Fruit fly (Drosophila melanogaster) whole organism, embryonic: ENCODE measurements around the gene NimC1.

ENCODE experiments used
- Adf1 ChIP-seq: fragments of 200-800 bp; sonication (Bioruptor generic); IDR thresholded peaks from 2 replicates; pipeline ENCODE4 v1.3.6; 2022; ENCODE audit warnings: missing biosample characterization, missing genetic modification characterization
- Asciz ChIP-seq: fragments of 200-800 bp; sonication (Bioruptor generic); optimal IDR thresholded peaks from 2 replicates; lab custom pipeline; 2017; ENCODE audit warnings: missing biosample characterization, mild to moderate bottlenecking, missing genetic modification characterization, missing genetic modification reagents
- CG10543 ChIP-seq: fragments of 200-800 bp; sonication (Bioruptor generic); optimal IDR thresholded peaks from 3 replicates; lab custom pipeline; 2017; ENCODE audit warnings: missing biosample characterization, mild to moderate bottlenecking, missing genetic modification characterization, moderate library complexity
- CG13775 ChIP-seq: fragments of 200-800 bp; sonication (Bioruptor generic); optimal IDR thresholded peaks from 3 replicates; lab custom pipeline; 2017; ENCODE audit warnings: missing biosample characterization, mild to moderate bottlenecking, missing genetic modification characterization
- CG16815 ChIP-seq: fragments of 200-800 bp; sonication (Bioruptor generic); optimal IDR thresholded peaks from 3 replicates; lab custom pipeline; 2017; ENCODE audit warnings: missing biosample characterization, mild to moderate bottlenecking, missing genetic modification characterization
- CG17612 ChIP-seq: fragments of 200-800 bp; sonication (Bioruptor generic); IDR thresholded peaks from 2 replicates; pipeline ENCODE4 v1.3.6; 2022; ENCODE audit warnings: missing biosample characterization, missing genetic modification characterization
- CG18599 ChIP-seq: fragments of 200-800 bp; sonication (Bioruptor generic); optimal IDR thresholded peaks from 3 replicates; lab custom pipeline; 2017; ENCODE audit warnings: missing biosample characterization, missing genetic modification characterization, mild to moderate bottlenecking, moderate library complexity, missing genetic modification reagents
- CG30403 ChIP-seq: fragments of 200-800 bp; sonication (Bioruptor generic); optimal IDR thresholded peaks from 3 replicates; lab custom pipeline; 2016; ENCODE audit warnings: missing biosample characterization, missing genetic modification characterization
- CG30431 ChIP-seq: fragments of 200-800 bp; sonication (Bioruptor generic); optimal IDR thresholded peaks from 2 replicates; lab custom pipeline; 2017; ENCODE audit warnings: missing biosample characterization, missing genetic modification characterization
- CG3726 ChIP-seq: fragments of 200-800 bp; sonication (Bioruptor generic); IDR thresholded peaks from 3 replicates; pipeline ENCODE4, ENCODE4 v1.3.6; 2022; ENCODE audit warnings: missing biosample characterization, missing genetic modification characterization
- CG4424 ChIP-seq: fragments of 200-800 bp; sonication (Bioruptor generic); optimal IDR thresholded peaks from 3 replicates; lab custom pipeline; 2016; ENCODE audit warnings: missing biosample characterization, missing genetic modification characterization
- CG6813 ChIP-seq: fragments of 200-800 bp; sonication (Bioruptor generic); optimal IDR thresholded peaks from 2 replicates; lab custom pipeline; 2017; ENCODE audit warnings: missing biosample characterization, missing genetic modification characterization, mild to moderate bottlenecking, moderate library complexity, missing genetic modification reagents
- CG8281 ChIP-seq: fragments of 200-800 bp; sonication (Bioruptor generic); optimal IDR thresholded peaks from 2 replicates; lab custom pipeline; 2018; ENCODE audit warnings: missing biosample characterization, mild to moderate bottlenecking, missing genetic modification characterization, moderate library complexity
- CG9215 ChIP-seq: fragments of 200-800 bp; sonication (Bioruptor generic); IDR thresholded peaks from 2 replicates; pipeline ENCODE4 v1.3.6; 2022; ENCODE audit warnings: missing biosample characterization, missing genetic modification characterization
- CTCF ChIP-seq: fragments of 200-800 bp; sonication (Bioruptor generic); optimal IDR thresholded peaks from 2 replicates; lab custom pipeline; 2017; ENCODE audit warnings: missing biosample characterization, mild to moderate bottlenecking, missing genetic modification characterization, moderate library complexity
- CoRest ChIP-seq: fragments of 200-800 bp; sonication (Bioruptor generic); optimal IDR thresholded peaks from 3 replicates; lab custom pipeline; 2018; ENCODE audit warnings: missing biosample characterization, mild to moderate bottlenecking, missing genetic modification characterization, moderate library complexity
- Doc2 ChIP-seq: fragments of 200-800 bp; sonication (Bioruptor generic); IDR thresholded peaks from 2 replicates; pipeline ENCODE4 v1.3.6; 2022; ENCODE audit warnings: missing biosample characterization, missing genetic modification characterization
- Doc3 ChIP-seq: fragments of 200-800 bp; sonication (Bioruptor generic); IDR thresholded peaks from 3 replicates; pipeline ENCODE4 v1.3.6; 2022; ENCODE audit warnings: missing biosample characterization, missing genetic modification characterization; ENCODE audit not compliant: partially characterized antibody
- Mad ChIP-seq: fragments of 200-800 bp; sonication (Bioruptor generic); optimal IDR thresholded peaks from 2 replicates; lab custom pipeline; 2016; ENCODE audit warnings: missing biosample characterization, missing genetic modification characterization
- NC2β ChIP-seq: fragments of 200-800 bp; sonication (Bioruptor generic); optimal IDR thresholded peaks from 2 replicates; lab custom pipeline; 2016; ENCODE audit warnings: missing biosample characterization, missing genetic modification characterization
- Neu2 ChIP-seq: fragments of 200-800 bp; sonication (Bioruptor generic); optimal IDR thresholded peaks from 3 replicates; lab custom pipeline; 2016; ENCODE audit warnings: missing biosample characterization, missing genetic modification characterization, borderline replicate concordance
- Nf-YB ChIP-seq: fragments of 200-800 bp; sonication (Bioruptor generic); optimal IDR thresholded peaks from 3 replicates; lab custom pipeline; 2019; ENCODE audit warnings: missing biosample characterization, mild to moderate bottlenecking, missing genetic modification characterization, moderate library complexity
- Opbp ChIP-seq: fragments of 200-800 bp; sonication (Bioruptor generic); IDR thresholded peaks from 3 replicates; pipeline ENCODE4 v1.3.6; 2022; ENCODE audit warnings: missing biosample characterization, missing genetic modification characterization; ENCODE audit not compliant: partially characterized antibody
- Ravus ChIP-seq: fragments of 200-800 bp; sonication (Bioruptor generic); IDR thresholded peaks from 2 replicates; pipeline ENCODE4 v1.3.6; 2022; ENCODE audit warnings: missing biosample characterization, missing genetic modification characterization
- Rx ChIP-seq: fragments of 200-800 bp; sonication (Bioruptor generic); IDR thresholded peaks from 2 replicates; pipeline ENCODE4 v1.3.6; 2022; ENCODE audit warnings: missing biosample characterization, missing genetic modification characterization
- Scr ChIP-seq: fragments of 200-800 bp; sonication (Bioruptor generic); IDR thresholded peaks from 2 replicates; pipeline ENCODE4 v1.3.6; 2022; ENCODE audit warnings: missing biosample characterization, missing genetic modification characterization; ENCODE audit not compliant: partially characterized antibody
- Stat92E ChIP-seq, 3 experiments: fragments of >200 bp in 2 of 3; fragments of 200-800 bp in 1 of 3; sonication (Bioruptor generic) in 1 of 3; optimal IDR thresholded peaks; 2 replicates each; lab custom pipeline; 2017 to 2019; ENCODE audit warnings: missing biosample characterization in 3 of 3, missing genetic modification characterization in 3 of 3, mild to moderate bottlenecking in 1 of 3, moderate library complexity in 1 of 3
- Xrp1 ChIP-seq: fragments of 200-800 bp; sonication (Bioruptor generic); IDR thresholded peaks from 2 replicates; pipeline ENCODE4 v1.3.6; 2022; ENCODE audit warnings: missing biosample characterization, missing genetic modification characterization
- ac ChIP-seq: fragments of 200-800 bp; sonication (Bioruptor generic); optimal IDR thresholded peaks from 3 replicates; lab custom pipeline; 2017; ENCODE audit warnings: missing biosample characterization, mild to moderate bottlenecking, missing genetic modification characterization
- bab2 ChIP-seq: fragments of 200-800 bp; sonication (Bioruptor generic); optimal IDR thresholded peaks from 2 replicates; lab custom pipeline; 2016; ENCODE audit warnings: missing biosample characterization, missing genetic modification characterization
- chn ChIP-seq: fragments of 200-800 bp; sonication (Bioruptor generic); optimal IDR thresholded peaks from 2 replicates; lab custom pipeline; 2016; ENCODE audit warnings: missing biosample characterization, missing genetic modification characterization
- dan ChIP-seq: fragments of 200-800 bp; sonication (Bioruptor generic); IDR thresholded peaks from 2 replicates; pipeline ENCODE4 v1.3.6; 2022; ENCODE audit warnings: missing biosample characterization, missing genetic modification characterization
- gcm ChIP-seq: fragments of 200-800 bp; sonication (Bioruptor generic); optimal IDR thresholded peaks from 2 replicates; lab custom pipeline; 2019; ENCODE audit warnings: missing biosample characterization, mild to moderate bottlenecking, missing genetic modification characterization, moderate library complexity
- gro ChIP-seq: fragments of 200-800 bp; sonication (Bioruptor generic); optimal IDR thresholded peaks from 2 replicates; lab custom pipeline; 2016; ENCODE audit warnings: missing biosample characterization, missing genetic modification characterization
- gsb-n ChIP-seq: fragments of 200-800 bp; sonication (Bioruptor generic); optimal IDR thresholded peaks from 3 replicates; lab custom pipeline; 2018; ENCODE audit warnings: missing biosample characterization, mild to moderate bottlenecking, missing genetic modification characterization
- hb ChIP-seq: fragments of 200-800 bp; sonication (Bioruptor generic); IDR thresholded peaks from 3 replicates; pipeline ENCODE4 v1.3.6; 2022; ENCODE audit warnings: missing biosample characterization, missing genetic modification characterization; ENCODE audit not compliant: partially characterized antibody
- kah ChIP-seq: fragments of 200-800 bp; sonication (Bioruptor generic); optimal IDR thresholded peaks from 2 replicates; lab custom pipeline; 2018; ENCODE audit warnings: missing biosample characterization, mild to moderate bottlenecking, missing genetic modification characterization
- kni ChIP-seq: fragments of 200-800 bp; sonication (Bioruptor generic); optimal IDR thresholded peaks from 3 replicates; lab custom pipeline; 2017; ENCODE audit warnings: mild to moderate bottlenecking, missing biosample characterization, missing genetic modification reagents, missing genetic modification characterization
- mld ChIP-seq: fragments of 200-800 bp; sonication (Bioruptor generic); IDR thresholded peaks from 3 replicates; pipeline ENCODE4 v1.3.6; 2022; ENCODE audit warnings: missing biosample characterization, missing genetic modification characterization; ENCODE audit not compliant: partially characterized antibody
- odd ChIP-seq: fragments of 200-800 bp; sonication (Bioruptor generic); optimal IDR thresholded peaks from 2 replicates; lab custom pipeline; 2017; ENCODE audit warnings: missing biosample characterization, mild to moderate bottlenecking, missing genetic modification characterization
- repo ChIP-seq: fragments of 200-800 bp; sonication (Bioruptor generic); optimal IDR thresholded peaks from 2 replicates; lab custom pipeline; 2016; ENCODE audit warnings: missing biosample characterization, missing genetic modification characterization
- salm ChIP-seq: fragments of 200-800 bp; sonication (Bioruptor generic); optimal IDR thresholded peaks from 2 replicates; lab custom pipeline; 2018; ENCODE audit warnings: missing biosample characterization, mild to moderate bottlenecking, missing genetic modification characterization
- sim ChIP-seq: fragments of 200-800 bp; sonication (Bioruptor generic); IDR thresholded peaks from 2 replicates; pipeline ENCODE4 v1.3.6; 2022; ENCODE audit warnings: missing biosample characterization, missing genetic modification characterization
- sima ChIP-seq: fragments of 200-800 bp; sonication (Bioruptor generic); optimal IDR thresholded peaks from 2 replicates; lab custom pipeline; 2016; ENCODE audit warnings: missing biosample characterization, missing genetic modification characterization
- slbo ChIP-seq: fragments of 200-800 bp; sonication (Bioruptor generic); IDR thresholded peaks from 2 replicates; pipeline ENCODE4 v1.3.6; 2022; ENCODE audit warnings: missing biosample characterization, missing genetic modification characterization
- slou ChIP-seq: fragments of 200-800 bp; sonication (Bioruptor generic); optimal IDR thresholded peaks from 3 replicates; lab custom pipeline; 2016; ENCODE audit warnings: missing biosample characterization, missing genetic modification characterization
- sna ChIP-seq: fragments of 200-800 bp; sonication (Bioruptor generic); IDR thresholded peaks from 2 replicates; pipeline ENCODE4 v1.3.6; 2022; ENCODE audit warnings: missing biosample characterization, missing genetic modification characterization; ENCODE audit not compliant: partially characterized antibody
- wek ChIP-seq: fragments of 200-800 bp; sonication (Bioruptor generic); optimal IDR thresholded peaks from 3 replicates; lab custom pipeline; 2018; ENCODE audit warnings: missing biosample characterization, mild to moderate bottlenecking, missing genetic modification characterization, moderate library complexity

Gene NimC1

dm6 chr2L:14024051-14024745 lies 47.6 kb upstream of the NimC1 start (continued):
- TF ChIP-seq hb (GFP tag; lab: Robert Waterston, UW) (peak; percentile 51; the same call in 1 of the 3 replicates), sim (GFP tag; lab: Robert Waterston, UW) (peak; percentile 99), Scr (no peak; the same call in 1 of the 2 replicates), Opbp (no peak), mld (GFP tag; lab: Robert Waterston, UW) (peak; percentile 38; the same call in 1 of the 3 replicates), CG13775 (GFP tag; lab: Kevin White, UChicago) (peak; percentile 96), CG4424 (GFP tag; lab: Kevin White, UChicago) (peak; percentile 98), NC2β (GFP tag; lab: Kevin White, UChicago) (peak; percentile 100), gsb-n (peak; percentile 100), bab2 (peak; percentile 100), CG16815 (peak; percentile 91), Stat92E (GFP tag; optimal IDR thresholded peaks at IDR 0.05; lab: Kevin White, UChicago) (peak in 1 of 3 experiments; percentile 85), Xrp1 (peak; percentile 99), Rx (GFP tag; lab: Robert Waterston, UW) (peak; percentile 97), Mad (GFP tag; lab: Kevin White, UChicago) (peak; percentile 99), Neu2 (GFP tag; lab: Kevin White, UChicago) (peak; percentile 94), gcm (GFP tag; lab: Kevin White, UChicago) (peak; percentile 99), sna (GFP tag; lab: Robert Waterston, UW) (peak; percentile 65; the same call in 1 of the 2 replicates), CoRest (tag; lab: Kevin White, UChicago) (peak; percentile 98), CG30431 (peak; percentile 99), Nf-YB (GFP tag; lab: Kevin White, UChicago) (peak; percentile 91), CG8281 (tag; lab: Kevin White, UChicago) (peak; percentile 96), salm (peak; percentile 99), CG9215 (GFP tag; lab: Robert Waterston, UW) (peak; percentile 83), chn (GFP tag; lab: Kevin White, UChicago) (peak; percentile 96), Adf1 (GFP tag; lab: Robert Waterston, UW) (peak; percentile 87), kni (peak; percentile 100), ac (GFP tag; lab: Kevin White, UChicago) (peak; percentile 100), dan (GFP tag; lab: Robert Waterston, UW) (0 out of 2 replicates have a peak, but pooled peaks have one; percentile 29), sima (GFP tag; lab: Kevin White, UChicago) (peak; percentile 97), CG6813 (GFP tag; lab: Kevin White, UChicago) (peak; percentile 100), repo (GFP tag; lab: Kevin White, UChicago) (peak; percentile 99), CG3726 (GFP tag; lab: Robert Waterston, UW) (peak; percentile 99), CG18599 (peak; percentile 100), Doc3 (GFP tag; lab: Robert Waterston, UW) (no peak), Asciz (GFP tag; lab: Kevin White, UChicago) (peak; percentile 100), odd (GFP tag; lab: Kevin White, UChicago) (peak; percentile 100), Doc2 (GFP tag; lab: Robert Waterston, UW) (peak; percentile 88), CG17612 (GFP tag; lab: Robert Waterston, UW) (peak; percentile 97), Ravus (peak; percentile 93), gro (GFP tag; lab: Kevin White, UChicago) (peak; percentile 98), kah (GFP tag; lab: Kevin White, UChicago) (peak; percentile 98), slbo (GFP tag; lab: Robert Waterston, UW) (peak; percentile 91), CG30403 (peak; percentile 92), CG10543 (peak; percentile 100), slou (GFP tag; lab: Kevin White, UChicago) (peak; percentile 99), wek (GFP tag; lab: Kevin White, UChicago) (peak; percentile 100), CTCF (GFP tag; lab: Kevin White, UChicago) (peak; percentile 80)
